Worm (Caenorhabditis elegans): ENCODE results near the gene coh-1.

DNA sequence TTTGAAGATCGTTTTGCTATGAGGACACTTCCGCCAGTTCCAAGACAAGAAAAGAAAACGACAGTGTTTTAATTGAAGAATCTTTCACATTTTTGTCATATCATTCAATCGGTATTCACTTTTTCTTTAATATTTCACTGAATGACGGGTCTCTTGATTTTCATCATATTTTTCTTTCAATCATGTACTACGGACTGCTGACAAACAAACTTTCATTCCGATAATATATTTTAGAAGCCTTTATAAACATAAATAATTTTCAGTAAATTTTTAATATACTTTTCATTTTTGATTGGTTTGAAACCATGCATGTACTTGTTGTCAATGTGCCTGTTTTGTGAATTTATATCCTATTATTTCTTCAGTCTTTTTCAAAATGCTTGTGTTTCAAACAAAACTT lies 41.5 kb downstream of the coh-1 start, which contains the start of gene clc-5:
- TF ChIP-seq ztf-29 (GFP tag; IDR thresholded peaks at IDR 0.05) (no peak), tab-1 (GFP tag; IDR thresholded peaks at IDR 0.05) (no peak), cog-1 (tag; optimal IDR thresholded peaks at IDR 0.05) (no peak), klf-2 (GFP tag; conservative IDR thresholded peaks at IDR 0.05) (no peak)
